Fruit fly (Drosophila melanogaster): ENCODE measurements around the gene CG31204.

DNA sequence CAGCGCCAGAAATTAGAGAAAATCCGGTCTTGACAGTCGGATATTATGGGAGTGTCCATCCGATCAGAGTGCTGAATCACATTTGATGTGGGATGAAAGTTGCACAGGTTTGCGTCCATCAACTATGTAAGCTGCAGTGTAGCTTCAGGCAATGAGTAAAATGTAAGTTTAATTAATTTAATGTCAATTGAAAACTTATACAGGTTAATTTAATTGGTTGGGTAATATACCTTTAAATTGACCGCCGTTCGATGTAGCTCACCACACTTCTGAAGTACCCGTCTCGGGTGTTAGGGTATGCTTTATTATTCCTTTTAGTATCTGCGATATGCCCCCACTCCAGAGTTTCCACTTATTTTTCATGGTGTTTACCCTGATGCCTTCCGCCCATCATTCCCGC is 31.1 kb upstream of the CG31204 start:
- TF ChIP-seq fd96Ca (GFP tag; IDR thresholded peaks at IDR 0.05), result peak; percentile 54; the same call in 2 of the 3 replicates
- peak; percentile 58 for TF ChIP-seq CG14655 (GFP tag; optimal IDR thresholded peaks at IDR 0.05)
- TF ChIP-seq EcR (GFP tag; optimal IDR thresholded peaks at IDR 0.05), result no peak
- TF ChIP-seq CG15710 (tag; optimal IDR thresholded peaks at IDR 0.05), result peak; percentile 35
- TF ChIP-seq CG10348 (GFP tag; IDR thresholded peaks at IDR 0.05), result no peak
- peak; percentile 47 for TF ChIP-seq CG17806 (tag; optimal IDR thresholded peaks at IDR 0.05)
- peak; percentile 29 for TF ChIP-seq Snoo (tag; optimal IDR thresholded peaks at IDR 0.05)
- TF ChIP-seq CG12605 (GFP tag; IDR thresholded peaks at IDR 0.05), result no peak
- no peak; the same call in 1 of the 2 replicates for TF ChIP-seq Ets98B (GFP tag; IDR thresholded peaks at IDR 0.05)
- TF ChIP-seq D1 (tag; optimal IDR thresholded peaks at IDR 0.05), result no peak
- no peak for TF ChIP-seq rn (GFP tag; IDR thresholded peaks at IDR 0.05)
- TF ChIP-seq CG4496 (GFP tag; IDR thresholded peaks at IDR 0.05), result peak; percentile 50; the same call in 1 of the 3 replicates
- peak; percentile 13; the same call in 1 of the 2 replicates for TF ChIP-seq CG32121 (GFP tag; IDR thresholded peaks at IDR 0.05)

Measured in whole organism, pupa.